Worm (Caenorhabditis elegans): ENCODE measurements around the gene his-41.

- TF ChIP-seq nhr-11 (tag; optimal IDR thresholded peaks at IDR 0.05), result peak; percentile 76
- TF ChIP-seq zag-1 (tag; optimal IDR thresholded peaks at IDR 0.05), result no peak
- no peak for TF ChIP-seq unc-39 (tag; optimal IDR thresholded peaks at IDR 0.05)
- TF ChIP-seq ceh-28 (tag; optimal IDR thresholded peaks at IDR 0.05), result no peak
- TF ChIP-seq lin-15B (tag; optimal IDR thresholded peaks at IDR 0.05), result no peak
- TF ChIP-seq daf-12 (tag; optimal IDR thresholded peaks at IDR 0.05), result no peak
- peak; percentile 85 for TF ChIP-seq ama-1 (optimal IDR thresholded peaks at IDR 0.05)
- TF ChIP-seq egl-27 (tag; optimal IDR thresholded peaks at IDR 0.05), result no peak
- TF ChIP-seq mep-1 (tag; optimal IDR thresholded peaks at IDR 0.05), result peak; percentile 2
- TF ChIP-seq nhr-6 (tag; optimal IDR thresholded peaks at IDR 0.05), result no peak
- TF ChIP-seq lin-29 (GFP tag; IDR thresholded peaks at IDR 0.05), result no peak
These were observed at the start of gene his-41, which contains the start of gene his-35 for ce11 chrV:9545238-9545709.
